Fruit fly (Drosophila melanogaster): ENCODE results near the gene sw.
"Not testable (repeated sequence)": the region's sequence is repeated elsewhere in the genome, so short reads cannot be mapped to it uniquely, and the experiment has no call there.

sw gene

DNA sequence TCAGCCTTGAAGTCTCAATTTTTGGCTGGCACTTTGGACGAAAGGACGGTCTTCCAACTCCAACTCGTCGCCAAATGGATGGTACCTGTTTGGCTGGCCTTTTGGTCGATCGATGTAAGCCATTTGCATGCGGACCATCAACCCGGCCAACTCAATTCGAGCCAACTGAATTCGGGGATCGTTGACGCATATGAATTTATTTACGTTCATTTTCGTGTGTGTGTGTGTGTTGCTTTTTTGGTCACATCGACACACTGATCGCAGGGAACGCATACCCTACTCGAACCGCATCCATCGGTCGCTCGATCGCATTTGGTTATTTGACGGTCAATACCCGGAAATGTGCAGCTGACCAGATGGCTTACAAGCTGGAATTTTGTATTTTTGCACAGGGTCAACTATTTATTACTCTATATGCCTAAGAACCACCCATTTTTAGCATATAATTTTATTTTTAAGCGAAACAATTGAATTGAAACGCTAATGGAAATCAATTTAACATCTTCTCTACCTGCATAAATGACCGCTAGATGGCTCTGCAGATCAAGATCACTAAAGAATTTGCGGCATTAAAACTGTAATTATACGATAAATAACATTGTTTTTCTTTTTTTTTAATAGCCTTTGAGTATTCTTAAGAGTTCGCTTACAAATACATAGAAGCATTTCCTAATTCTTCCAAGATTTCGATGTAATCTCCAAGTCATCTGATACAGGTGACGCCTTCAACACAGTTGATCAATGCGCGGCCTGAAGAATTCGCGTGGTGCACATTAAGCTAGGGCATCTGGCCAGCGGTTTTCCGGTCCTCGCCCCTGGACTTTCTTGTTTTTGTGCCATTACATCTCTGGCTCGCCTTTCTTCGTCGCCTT lies 2.8 kb upstream of the sw start:
- no peak for TF ChIP-seq CG8478 (optimal IDR thresholded peaks at IDR 0.05)
- peak; percentile 56 to 71 for TF ChIP-seq CTCF (optimal IDR thresholded peaks at IDR 0.05)

DNA sequence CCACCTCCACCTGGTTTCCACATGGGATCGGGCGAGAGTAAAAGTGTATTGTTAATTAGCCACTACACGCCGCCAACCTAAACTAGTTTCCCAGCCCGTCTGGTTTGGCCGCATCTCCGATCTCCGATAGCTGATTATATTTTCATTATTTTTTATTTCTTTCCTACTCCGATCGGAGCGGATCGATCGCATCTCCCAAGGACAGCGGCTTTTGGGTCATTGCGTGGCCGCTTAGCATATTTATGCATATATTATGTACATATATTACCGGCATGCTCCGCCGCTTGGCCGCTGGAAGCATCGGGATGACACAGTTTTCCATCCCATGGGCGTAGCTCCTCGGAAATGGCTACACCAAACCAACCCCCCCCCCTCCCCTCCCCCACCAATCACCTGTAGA lies 1.7 kb upstream of the sw start:
- no peak for TF ChIP-seq CTCF (optimal IDR thresholded peaks at IDR 0.05)

dm6 chrX:20231658-20232057 lies 4.5 kb downstream of the sw start:
- TF ChIP-seq CTCF (optimal IDR thresholded peaks at IDR 0.05) (no peak), CG8478 (optimal IDR thresholded peaks at IDR 0.05) (no peak)

- TF ChIP-seq CTCF, CG8478 (optimal IDR thresholded peaks at IDR 0.05): not testable (repeated sequence)
Observed at dm6 chrX:20224920-20225319, 11.3 kb downstream of the sw start, which contains the start of gene Sdic4. Sdic4 (minus strand) TSS chrX:20225020.

- not testable (repeated sequence) for TF ChIP-seq CTCF, CG8478 (optimal IDR thresholded peaks at IDR 0.05)
Observed at dm6 chrX:20217159-20217558, 19.0 kb downstream of the sw start, which contains the start of gene SdicC. SdicC (minus strand) TSS chrX:20217259.

DNA sequence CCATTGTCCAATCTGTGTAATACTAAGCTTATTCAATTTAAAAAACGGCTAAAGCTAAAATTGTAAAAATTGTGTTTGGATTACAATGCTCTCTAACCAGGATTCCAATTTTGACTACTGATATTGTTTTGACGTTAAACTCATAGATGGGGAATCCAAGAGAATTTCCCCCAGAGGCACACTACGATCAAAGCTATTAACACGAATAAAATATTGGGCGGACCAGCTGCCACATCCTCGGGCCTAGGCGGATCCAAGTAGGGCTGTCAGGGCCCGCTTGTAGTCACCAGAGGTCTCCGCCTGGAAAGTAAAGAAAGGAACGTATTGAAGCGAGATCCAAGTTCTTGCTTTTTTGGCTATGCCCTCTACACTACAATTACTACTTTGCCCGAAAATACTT lies 26.7 kb downstream of the sw start, which contains the start of gene SdicB:
SdicB (minus strand) TSS at position 101 of the 400 bp plus-strand sequence.
- TF ChIP-seq CG8478, CTCF (optimal IDR thresholded peaks at IDR 0.05): not testable (repeated sequence)

DNA sequence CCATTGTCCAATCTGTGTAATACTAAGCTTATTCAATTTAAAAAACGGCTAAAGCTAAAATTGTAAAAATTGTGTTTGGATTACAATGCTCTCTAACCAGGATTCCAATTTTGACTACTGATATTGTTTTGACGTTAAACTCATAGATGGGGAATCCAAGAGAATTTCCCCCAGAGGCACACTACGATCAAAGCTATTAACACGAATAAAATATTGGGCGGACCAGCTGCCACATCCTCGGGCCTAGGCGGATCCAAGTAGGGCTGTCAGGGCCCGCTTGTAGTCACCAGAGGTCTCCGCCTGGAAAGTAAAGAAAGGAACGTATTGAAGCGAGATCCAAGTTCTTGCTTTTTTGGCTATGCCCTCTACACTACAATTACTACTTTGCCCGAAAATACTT lies 34.3 kb downstream of the sw start, which contains the start of gene SdicA:
SdicA (minus strand) TSS at position 101 of the 400 bp plus-strand sequence.
- not testable (repeated sequence) for TF ChIP-seq CG8478, CTCF (optimal IDR thresholded peaks at IDR 0.05)

DNA sequence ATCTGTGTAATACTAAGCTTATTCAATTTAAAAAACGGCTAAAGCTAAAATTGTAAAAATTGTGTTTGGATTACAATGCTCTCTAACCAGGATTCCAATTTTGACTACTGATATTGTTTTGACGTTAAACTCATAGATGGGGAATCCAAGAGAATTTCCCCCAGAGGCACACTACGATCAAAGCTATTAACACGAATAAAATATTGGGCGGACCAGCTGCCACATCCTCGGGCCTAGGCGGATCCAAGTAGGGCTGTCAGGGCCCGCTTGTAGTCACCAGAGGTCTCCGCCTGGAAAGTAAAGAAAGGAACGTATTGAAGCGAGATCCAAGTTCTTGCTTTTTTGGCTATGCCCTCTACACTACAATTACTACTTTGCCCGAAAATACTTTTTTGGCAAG lies 42.1 kb downstream of the sw start, which contains the start of gene Sdic3:
Sdic3 (minus strand) TSS at position 101 of the 400 bp plus-strand sequence.
- not testable (repeated sequence) for TF ChIP-seq CG8478, CTCF (optimal IDR thresholded peaks at IDR 0.05)

DNA sequence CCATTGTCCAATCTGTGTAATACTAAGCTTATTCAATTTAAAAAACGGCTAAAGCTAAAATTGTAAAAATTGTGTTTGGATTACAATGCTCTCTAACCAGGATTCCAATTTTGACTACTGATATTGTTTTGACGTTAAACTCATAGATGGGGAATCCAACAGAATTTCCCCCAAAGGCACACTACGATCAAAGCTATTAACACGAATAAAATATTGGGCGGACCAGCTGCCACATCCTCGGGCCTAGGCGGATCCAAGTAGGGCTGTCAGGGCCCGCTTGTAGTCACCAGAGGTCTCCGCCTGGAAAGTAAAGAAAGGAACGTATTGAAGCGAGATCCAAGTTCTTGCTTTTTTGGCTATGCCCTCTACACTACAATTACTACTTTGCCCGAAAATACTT lies 49.8 kb downstream of the sw start, which contains the start of gene Sdic2:
Sdic2 (minus strand) TSS at position 101 of the 400 bp plus-strand sequence.
- not testable (repeated sequence) for TF ChIP-seq CG8478, CTCF (optimal IDR thresholded peaks at IDR 0.05)

dm6 chrX:20178538-20178937 lies 57.6 kb downstream of the sw start, which contains the start of gene Sdic1:
Sdic1 (minus strand) TSS chrX:20178638.
- not testable (repeated sequence) for TF ChIP-seq CTCF, CG8478 (optimal IDR thresholded peaks at IDR 0.05)

Measured in S2 (cell line).